Fruit fly (Drosophila melanogaster): ENCODE data around the gene CG8031.
A peak's percentile ranks its signal among the peaks of the same experiment; 100 is the strongest.

The CG8031 gene

DNA sequence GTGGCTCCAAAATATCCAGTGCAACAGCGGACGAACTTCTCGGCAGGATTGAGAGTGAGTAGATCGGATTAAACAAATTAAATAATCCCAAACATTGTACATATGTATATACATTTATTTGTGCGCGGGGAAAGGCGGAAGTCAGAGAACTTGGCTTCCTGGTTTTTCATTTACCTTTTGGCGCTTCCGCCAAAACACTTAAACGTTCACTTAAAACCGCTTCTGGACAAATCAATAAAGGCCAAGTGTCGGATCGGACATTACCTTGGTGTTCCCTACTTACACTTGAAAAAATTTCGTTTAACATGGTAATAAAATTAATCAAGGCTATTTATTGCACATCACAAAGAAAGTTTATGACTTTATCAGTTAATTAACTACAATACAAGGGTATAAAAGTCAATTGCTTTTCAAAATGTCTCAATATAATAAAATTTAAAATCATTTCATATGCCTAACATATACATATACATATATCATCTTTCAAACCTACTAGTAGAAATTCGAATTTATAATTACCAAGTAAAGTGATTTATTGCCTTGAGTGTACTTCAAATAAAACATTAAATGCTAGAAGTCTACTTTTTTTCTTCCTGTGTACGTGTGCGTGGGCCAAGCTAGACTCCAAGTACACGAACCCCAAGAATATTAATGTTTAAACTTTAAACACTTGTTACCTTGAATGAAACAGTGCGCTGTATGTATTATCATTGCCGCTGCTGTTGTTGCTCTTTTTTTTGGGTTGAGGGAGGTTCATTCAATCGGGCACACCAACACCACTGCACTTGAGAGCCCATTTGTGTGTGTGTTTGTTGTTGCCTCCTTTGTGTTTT, 29.6 kb downstream of the CG8031 start (continued):
- no peak for TF ChIP-seq psq (GFP tag; optimal IDR thresholded peaks at IDR 0.05)
- 0 out of 3 replicates have a peak, but pooled peaks have one; percentile 58 for TF ChIP-seq zfh1 (GFP tag; IDR thresholded peaks at IDR 0.05)
- peak; percentile 47 for TF ChIP-seq Nf-YB (GFP tag; optimal IDR thresholded peaks at IDR 0.05)
- peak; percentile 52 for TF ChIP-seq Nf-YC (tag; optimal IDR thresholded peaks at IDR 0.05)
- TF ChIP-seq CG1024 (GFP tag; IDR thresholded peaks at IDR 0.05): 0 out of 2 replicates have a peak, but pooled peaks have one; percentile 17
- peak; percentile 36 for TF ChIP-seq CG9932 (GFP tag; IDR thresholded peaks at IDR 0.05)
- TF ChIP-seq Ssrp (tag; optimal IDR thresholded peaks at IDR 0.05): peak; percentile 50
- peak; percentile 47 for TF ChIP-seq CG6254 (GFP tag; optimal IDR thresholded peaks at IDR 0.05)
- peak; percentile 52 for TF ChIP-seq Abd-B (GFP tag; optimal IDR thresholded peaks at IDR 0.05)
- peak; percentile 85 for TF ChIP-seq CG2678 (tag; optimal IDR thresholded peaks at IDR 0.05)
- peak; percentile 70 for TF ChIP-seq CG12391 (tag; optimal IDR thresholded peaks at IDR 0.05)
- TF ChIP-seq CG6689 (GFP tag; IDR thresholded peaks at IDR 0.05): peak; percentile 64; the same call in 1 of the 2 replicates
- TF ChIP-seq CG8290 (GFP tag; optimal IDR thresholded peaks at IDR 0.05): no peak
- peak in 1 of 2 experiments; percentile 48 for TF ChIP-seq CG8290 (tag; optimal IDR thresholded peaks at IDR 0.05)
- TF ChIP-seq CG18476 (GFP tag; optimal IDR thresholded peaks at IDR 0.05): peak; percentile 44
- no peak; the same call in 2 of the 3 replicates for TF ChIP-seq gce (GFP tag; IDR thresholded peaks at IDR 0.05)
- TF ChIP-seq vvl (GFP tag; IDR thresholded peaks at IDR 0.05): peak; percentile 48; the same call in 1 of the 2 replicates
- peak; percentile 64 for TF ChIP-seq Blimp-1 (GFP tag; optimal IDR thresholded peaks at IDR 0.05)
- peak; percentile 75 for TF ChIP-seq CG17359 (tag; optimal IDR thresholded peaks at IDR 0.05)
- TF ChIP-seq CG34376 (GFP tag; optimal IDR thresholded peaks at IDR 0.05): no peak
- peak; percentile 71 for TF ChIP-seq dysf (GFP tag; IDR thresholded peaks at IDR 0.05)
- no peak for TF ChIP-seq eyg (GFP tag; optimal IDR thresholded peaks at IDR 0.05)
- peak; percentile 24 for TF ChIP-seq CG8281 (tag; optimal IDR thresholded peaks at IDR 0.05)
- no peak for TF ChIP-seq pnt (GFP tag; optimal IDR thresholded peaks at IDR 0.05)
- no peak for TF ChIP-seq Doc3 (GFP tag; IDR thresholded peaks at IDR 0.05; ENCODE audit: partially characterized antibody)
- no peak for TF ChIP-seq Neu2 (GFP tag; optimal IDR thresholded peaks at IDR 0.05; ENCODE audit: borderline replicate concordance)
- peak; percentile 62 for TF ChIP-seq lmd (GFP tag; IDR thresholded peaks at IDR 0.05)
- TF ChIP-seq sob (GFP tag; IDR thresholded peaks at IDR 0.05): peak; percentile 45; the same call in 1 of the 2 replicates
- TF ChIP-seq CG6813 (GFP tag; optimal IDR thresholded peaks at IDR 0.05): no peak
- no peak for TF ChIP-seq vfl (GFP tag; optimal IDR thresholded peaks at IDR 0.05)
- peak in 1 of 2 experiments; percentile 79 for TF ChIP-seq Hr51 (GFP tag; optimal IDR thresholded peaks at IDR 0.05)
- TF ChIP-seq CG16863 (GFP tag; optimal IDR thresholded peaks at IDR 0.05): peak; percentile 9
- peak; percentile 68 for TF ChIP-seq CG18599 (GFP tag; optimal IDR thresholded peaks at IDR 0.05)
- TF ChIP-seq gro (GFP tag; optimal IDR thresholded peaks at IDR 0.05): no peak
- peak; percentile 34 to 60 for TF ChIP-seq bsh (GFP tag; optimal IDR thresholded peaks at IDR 0.05)
- TF ChIP-seq da (GFP tag; optimal IDR thresholded peaks at IDR 0.05): peak; percentile 18
- TF ChIP-seq bcd (GFP tag; optimal IDR thresholded peaks at IDR 0.05): peak; percentile 71
- peak; percentile 53 for TF ChIP-seq sim (GFP tag; IDR thresholded peaks at IDR 0.05)
- TF ChIP-seq Antp (GFP tag; optimal IDR thresholded peaks at IDR 0.05): no peak
- no peak; the same call in 1 of the 2 replicates for TF ChIP-seq CG10321 (GFP tag; IDR thresholded peaks at IDR 0.05)
- no peak for TF ChIP-seq knrl (GFP tag; IDR thresholded peaks at IDR 0.05; ENCODE audit: partially characterized antibody)
- TF ChIP-seq CG10462 (GFP tag; optimal IDR thresholded peaks at IDR 0.05): peak; percentile 19
- TF ChIP-seq yki (optimal IDR thresholded peaks at IDR 0.05): no peak
- peak; percentile 54 for TF ChIP-seq Ada2b (GFP tag; IDR thresholded peaks at IDR 0.05)
- peak; percentile 60 for TF ChIP-seq slbo (GFP tag; IDR thresholded peaks at IDR 0.05)
- TF ChIP-seq BtbVII (GFP tag; optimal IDR thresholded peaks at IDR 0.05): no peak
- no peak for TF ChIP-seq kni (GFP tag; optimal IDR thresholded peaks at IDR 0.05)
- TF ChIP-seq gem (tag; optimal IDR thresholded peaks at IDR 0.05): peak; percentile 86
